Worm (Caenorhabditis elegans) whole organism, early embryonic: ENCODE data around the gene slc-25A26.

ENCODE experiments used
- B0310.2 ChIP-seq: sonication (generic microtip); optimal IDR thresholded peaks from 2 replicates; lab custom pipeline; 2016; ENCODE audit warnings: mild to moderate bottlenecking, missing genetic modification characterization, missing compliant biosample characterization
- F13C5.2 ChIP-seq: sonication (generic microtip); optimal IDR thresholded peaks from 2 replicates; lab custom pipeline; 2017; ENCODE audit warnings: mild to moderate bottlenecking, missing genetic modification characterization, inconsistent platforms, missing compliant biosample characterization
- aly-1 ChIP-seq: sonication (generic microtip); optimal IDR thresholded peaks from 2 replicates; lab custom pipeline; 2016; ENCODE audit warnings: missing genetic modification characterization, missing compliant biosample characterization
- ama-1 ChIP-seq: fragments of 150-350 bp; optimal IDR thresholded peaks from 2 replicates; lab custom pipeline; 2014
- ceh-13 ChIP-seq: fragments of 200-800 bp; sonication (Bioruptor generic); optimal IDR thresholded peaks from 2 replicates; lab custom pipeline; 2018; ENCODE audit warnings: mild to moderate bottlenecking, missing genetic modification characterization, missing compliant biosample characterization
- ceh-36 ChIP-seq: sonication (generic microtip); optimal IDR thresholded peaks from 2 replicates; lab custom pipeline; 2016; ENCODE audit warnings: missing genetic modification characterization, inconsistent platforms, missing compliant biosample characterization
- hmg-4 ChIP-seq: fragments of 200-800 bp; sonication (Bioruptor generic); optimal IDR thresholded peaks from 2 replicates; lab custom pipeline; 2018; ENCODE audit warnings: mild to moderate bottlenecking, missing genetic modification characterization, missing compliant biosample characterization
- scrt-1 ChIP-seq: fragments of 200-800 bp; sonication (Bioruptor generic); IDR thresholded peaks from 2 replicates; pipeline ENCODE4 v1.3.6; 2022; ENCODE audit warnings: missing genetic modification characterization, missing compliant biosample characterization
- sea-1 ChIP-seq: fragments of 200-800 bp; sonication (Bioruptor generic); conservative IDR thresholded peaks from 2 replicates; pipeline ENCODE4 v1.3.6; 2022; ENCODE audit warnings: missing genetic modification characterization, missing compliant biosample characterization
- tbx-11 ChIP-seq: fragments of 200-800 bp; sonication (Bioruptor generic); IDR thresholded peaks from 2 replicates; pipeline ENCODE4 v1.3.6; 2022; ENCODE audit warnings: missing genetic modification characterization, missing compliant biosample characterization
- tbx-37 ChIP-seq: fragments of 200-800 bp; sonication (Bioruptor generic); conservative IDR thresholded peaks from 2 replicates; pipeline ENCODE4 v1.3.6; 2022; ENCODE audit warnings: missing genetic modification reagents, missing genetic modification characterization, missing compliant biosample characterization
- tra-4 ChIP-seq: sonication (generic microtip); optimal IDR thresholded peaks from 2 replicates; lab custom pipeline; 2017; ENCODE audit warnings: missing genetic modification characterization, missing compliant biosample characterization

- TF ChIP-seq tra-4 (tag; lab: Kevin White, UChicago) (no peak), ama-1 (lab: Kevin White, UChicago) (no peak), hmg-4 (no peak), tbx-37 (no peak), ceh-36 (tag; lab: Kevin White, UChicago) (no peak), B0310.2 (no peak), sea-1 (GFP tag; lab: Robert Waterston, UW) (no peak), scrt-1 (GFP tag; lab: Robert Waterston, UW) (no peak), tbx-11 (GFP tag; lab: Robert Waterston, UW) (no peak), ceh-13 (GFP tag; lab: Kevin White, UChicago) (no peak), F13C5.2 (tag; lab: Kevin White, UChicago) (no peak), aly-1 (tag; lab: Kevin White, UChicago) (no peak)
Observed at ce11 chrIV:8967990-8968389, 37.7 kb downstream of the slc-25A26 start, which contains the start of gene suex-2.
